Fruit fly (Drosophila melanogaster): ENCODE measurements around the gene Cp16.

DNA sequence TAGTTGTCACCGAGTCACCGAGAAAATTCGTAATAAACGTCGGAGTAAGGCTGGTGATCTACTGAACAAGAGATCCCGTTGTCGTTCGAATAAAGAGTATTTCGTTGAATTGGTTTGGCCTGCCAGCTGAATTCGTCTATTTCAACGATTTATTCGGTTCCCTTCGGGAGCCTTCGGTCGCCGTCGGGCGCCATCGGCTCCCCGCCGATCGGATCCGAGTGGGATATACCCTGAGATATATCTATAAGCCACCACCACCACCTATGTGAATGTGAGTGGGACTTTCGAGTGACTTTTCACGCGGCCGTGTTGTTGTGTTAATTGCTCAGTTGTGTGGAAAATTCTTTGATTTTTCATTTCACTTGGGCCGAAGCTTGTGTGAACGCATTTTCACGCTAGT is 13.5 kb downstream of the Cp16 start, which contains the start of gene Prm:
- TF ChIP-seq CG7101 (tag; optimal IDR thresholded peaks at IDR 0.05): no peak
- TF ChIP-seq CG33017 (tag; optimal IDR thresholded peaks at IDR 0.05): no peak
- TF ChIP-seq toe (GFP tag; optimal IDR thresholded peaks at IDR 0.05): no peak
- TF ChIP-seq pad (GFP tag; optimal IDR thresholded peaks at IDR 0.05): no peak
- no peak for TF ChIP-seq Hr96 (GFP tag; optimal IDR thresholded peaks at IDR 0.05)
- no peak for TF ChIP-seq cnc (optimal IDR thresholded peaks at IDR 0.05)
- TF ChIP-seq CG11617 (GFP tag; optimal IDR thresholded peaks at IDR 0.05): no peak
- TF ChIP-seq CG5204 (GFP tag; optimal IDR thresholded peaks at IDR 0.05): no peak
- TF ChIP-seq Crg-1 (GFP tag; optimal IDR thresholded peaks at IDR 0.05): no peak

Measured in whole organism, adult.